Worm (Caenorhabditis elegans) whole organism, L4 larva: ENCODE data around the gene egas-3.

Source experiments
- T20F7.1 ChIP-seq: fragments of 200-800 bp; sonication (Bioruptor generic); optimal IDR thresholded peaks from 2 replicates; lab custom pipeline; 2018; ENCODE audit warnings: mild to moderate bottlenecking, missing genetic modification characterization, missing compliant biosample characterization
- ama-1 ChIP-seq: fragments of 150-350 bp; optimal IDR thresholded peaks from 2 replicates; lab custom pipeline; 2014; ENCODE audit warnings: inconsistent platforms, mixed read lengths
- dmd-9 ChIP-seq: fragments of 200-800 bp; sonication (Bioruptor generic); IDR thresholded peaks from 2 replicates; pipeline ENCODE4 v1.3.6; 2022; ENCODE audit warnings: missing genetic modification reagents, missing genetic modification characterization, missing compliant biosample characterization
- lin-13 ChIP-seq: fragments of 150-350 bp; optimal IDR thresholded peaks from 2 replicates; lab custom pipeline; 2014; ENCODE audit warnings: missing biosample characterization, missing genetic modification reagents, missing genetic modification characterization
- mep-1 ChIP-seq: fragments of 150-350 bp; sonication (generic microtip); optimal IDR thresholded peaks from 3 replicates; lab custom pipeline; 2014; ENCODE audit warnings: missing biosample characterization, missing genetic modification characterization
- nhr-11 ChIP-seq: fragments of 150-350 bp; optimal IDR thresholded peaks from 2 replicates; lab custom pipeline; 2014; ENCODE audit warnings: missing biosample characterization, missing genetic modification characterization
- nhr-237 ChIP-seq: sonication (generic microtip); optimal IDR thresholded peaks from 2 replicates; lab custom pipeline; 2017; ENCODE audit warnings: missing biosample characterization, missing genetic modification characterization
- nhr-42 ChIP-seq: fragments of 200-800 bp; sonication (Bioruptor generic); IDR thresholded peaks from 2 replicates; pipeline ENCODE4 v1.3.6; 2022; ENCODE audit warnings: missing genetic modification characterization, missing compliant biosample characterization
- nhr-76 ChIP-seq: fragments of 150-350 bp; optimal IDR thresholded peaks from 2 replicates; lab custom pipeline; 2014; ENCODE audit warnings: missing biosample characterization, missing genetic modification characterization
- pha-4 ChIP-seq, 2 experiments: fragments of 150-350 bp in 1 of 2; fragments of 200-800 bp in 1 of 2; sonication (Bioruptor generic) in 1 of 2; IDR thresholded peaks in 1 of 2; optimal IDR thresholded peaks in 1 of 2; 2 replicates each; pipeline versions ENCODE4 v1.3.6 to Lab custom; 2014 to 2022; ENCODE audit warnings: missing genetic modification characterization in 2 of 2, missing genetic modification reagents in 2 of 2, missing biosample characterization in 1 of 2, missing compliant biosample characterization in 1 of 2
- snpc-4 ChIP-seq: fragments of 150-350 bp; optimal IDR thresholded peaks from 2 replicates; lab custom pipeline; 2014; ENCODE audit warnings: missing biosample characterization, missing genetic modification characterization
- unc-130 ChIP-seq: sonication (generic microtip); optimal IDR thresholded peaks from 2 replicates; lab custom pipeline; 2016; ENCODE audit warnings: missing genetic modification reagents, missing genetic modification characterization, missing compliant biosample characterization
- zfp-2 ChIP-seq: sonication (generic microtip); optimal IDR thresholded peaks from 2 replicates; lab custom pipeline; 2016; ENCODE audit warnings: mild to moderate bottlenecking, missing genetic modification characterization, missing compliant biosample characterization

ce11 chrV:18644258-18644657, 8.1 kb upstream of the egas-3 start:
- TF ChIP-seq zfp-2 (tag; lab: Kevin White, UChicago) (no peak), pha-4 (GFP tag; IDR thresholded peaks at IDR 0.05; lab: Robert Waterston, UW) (no peak), pha-4 (tag; optimal IDR thresholded peaks at IDR 0.05; lab: Kevin White, UChicago) (no peak), nhr-76 (tag; lab: Kevin White, UChicago) (no peak), lin-13 (GFP tag; lab: Kevin White, UChicago) (no peak), mep-1 (tag; lab: Kevin White, UChicago) (no peak), snpc-4 (tag; lab: Kevin White, UChicago) (no peak), T20F7.1 (no peak), nhr-11 (tag; lab: Kevin White, UChicago) (no peak), unc-130 (GFP tag; lab: Kevin White, UChicago) (no peak), ama-1 (lab: Kevin White, UChicago) (no peak), nhr-42 (GFP tag; lab: Robert Waterston, UW) (no peak), nhr-237 (tag; lab: Kevin White, UChicago) (no peak), dmd-9 (GFP tag; lab: Robert Waterston, UW) (no peak)
